Fruit fly (Drosophila melanogaster) whole organism, embryonic: ENCODE results near the gene Mabi.
A peak's percentile ranks its signal among the peaks of the same experiment; 100 is the strongest.

Experiments used
- Abd-B ChIP-seq: fragments of 200-800 bp; sonication (Bioruptor generic); optimal IDR thresholded peaks from 2 replicates; lab custom pipeline; 2018; ENCODE audit warnings: missing biosample characterization, mild to moderate bottlenecking, missing genetic modification characterization, moderate library complexity
- CG10462 ChIP-seq: fragments of 200-800 bp; sonication (Bioruptor generic); optimal IDR thresholded peaks from 2 replicates; lab custom pipeline; 2016; ENCODE audit warnings: missing biosample characterization, missing genetic modification characterization
- CG11695 ChIP-seq: fragments of 200-800 bp; sonication (Bioruptor generic); IDR thresholded peaks from 3 replicates; pipeline ENCODE4 v1.3.6; 2022; ENCODE audit warnings: missing biosample characterization, missing genetic modification characterization
- CG13424 ChIP-seq: fragments of 200-800 bp; sonication (Bioruptor generic); optimal IDR thresholded peaks from 2 replicates; lab custom pipeline; 2019; ENCODE audit warnings: missing biosample characterization, mild to moderate bottlenecking, missing genetic modification characterization, moderate library complexity
- CG14441 ChIP-seq: fragments of 200-800 bp; sonication (Bioruptor generic); IDR thresholded peaks from 2 replicates; pipeline ENCODE4 v1.3.6; 2022; ENCODE audit warnings: missing biosample characterization, missing genetic modification characterization
- CG15479 ChIP-seq: fragments of 200-800 bp; sonication (Bioruptor generic); optimal IDR thresholded peaks from 3 replicates; lab custom pipeline; 2019; ENCODE audit warnings: missing biosample characterization, mild to moderate bottlenecking, missing genetic modification characterization, moderate library complexity
- CG1602 ChIP-seq: fragments of 200-800 bp; sonication (Bioruptor generic); optimal IDR thresholded peaks from 3 replicates; lab custom pipeline; 2016; ENCODE audit warnings: missing biosample characterization, missing genetic modification characterization
- CG18599 ChIP-seq: fragments of 200-800 bp; sonication (Bioruptor generic); optimal IDR thresholded peaks from 3 replicates; lab custom pipeline; 2017; ENCODE audit warnings: missing biosample characterization, missing genetic modification characterization, mild to moderate bottlenecking, moderate library complexity, missing genetic modification reagents
- CG2120 ChIP-seq: fragments of 200-800 bp; sonication (Bioruptor generic); optimal IDR thresholded peaks from 3 replicates; lab custom pipeline; 2016; ENCODE audit warnings: missing biosample characterization, missing genetic modification characterization
- CG2889 ChIP-seq: fragments of 200-800 bp; sonication (Bioruptor generic); IDR thresholded peaks from 3 replicates; pipeline ENCODE4 v1.3.6; 2022; ENCODE audit warnings: missing biosample characterization, missing genetic modification characterization
- CG34224 ChIP-seq: fragments of 200-800 bp; sonication (Bioruptor generic); IDR thresholded peaks from 3 replicates; pipeline ENCODE4 v1.3.6; 2022; ENCODE audit warnings: missing biosample characterization, missing genetic modification characterization; ENCODE audit not compliant: partially characterized antibody
- CG34376 ChIP-seq: fragments of 200-800 bp; sonication (Bioruptor generic); optimal IDR thresholded peaks from 2 replicates; lab custom pipeline; 2018; ENCODE audit warnings: missing biosample characterization, mild to moderate bottlenecking, missing genetic modification characterization
- CG4328 ChIP-seq: fragments of 200-800 bp; sonication (Bioruptor generic); optimal IDR thresholded peaks from 3 replicates; lab custom pipeline; 2017; ENCODE audit warnings: missing biosample characterization, missing genetic modification reagents, missing genetic modification characterization
- CG4854 ChIP-seq: fragments of 200-800 bp; sonication (Bioruptor generic); optimal IDR thresholded peaks from 2 replicates; lab custom pipeline; 2016; ENCODE audit warnings: missing biosample characterization, missing genetic modification characterization, inconsistent platforms
- CG7372 ChIP-seq: fragments of 200-800 bp; sonication (Bioruptor generic); IDR thresholded peaks from 2 replicates; pipeline ENCODE4 v1.3.6; 2022; ENCODE audit warnings: missing biosample characterization, missing genetic modification characterization
- CG8290 ChIP-seq, 3 experiments: fragments of 200-800 bp; sonication (Bioruptor generic); optimal IDR thresholded peaks; 2 replicates each; lab custom pipeline; 2016 to 2019; ENCODE audit warnings: missing biosample characterization in 3 of 3, missing genetic modification characterization in 3 of 3, mild to moderate bottlenecking in 2 of 3, moderate library complexity in 1 of 3
- CG9876 ChIP-seq: fragments of 200-800 bp; sonication (Bioruptor generic); optimal IDR thresholded peaks from 2 replicates; lab custom pipeline; 2016; ENCODE audit warnings: missing biosample characterization, missing genetic modification characterization
- Chrac-16 ChIP-seq: fragments of 200-800 bp; sonication (Bioruptor generic); optimal IDR thresholded peaks from 3 replicates; lab custom pipeline; 2016; ENCODE audit warnings: missing biosample characterization, missing genetic modification characterization
- Dp ChIP-seq: fragments of 200-800 bp; sonication (Bioruptor generic); optimal IDR thresholded peaks from 2 replicates; lab custom pipeline; 2018; ENCODE audit warnings: missing biosample characterization, mild to moderate bottlenecking, missing genetic modification characterization, moderate library complexity
- H15 ChIP-seq: fragments of 200-800 bp; sonication (Bioruptor generic); IDR thresholded peaks from 3 replicates; pipeline ENCODE4 v1.3.6; 2022; ENCODE audit warnings: missing biosample characterization, missing genetic modification characterization
- Hmr ChIP-seq: fragments of 200-800 bp; sonication (Bioruptor generic); optimal IDR thresholded peaks from 3 replicates; lab custom pipeline; 2017; ENCODE audit warnings: mild to moderate bottlenecking, missing biosample characterization, missing genetic modification reagents, missing genetic modification characterization
- Max ChIP-seq: fragments of 200-800 bp; sonication (Bioruptor generic); optimal IDR thresholded peaks from 2 replicates; lab custom pipeline; 2016; ENCODE audit warnings: missing biosample characterization, mild to moderate bottlenecking, missing genetic modification characterization
- NFAT ChIP-seq: fragments of 200-800 bp; sonication (Bioruptor generic); IDR thresholded peaks from 2 replicates; pipeline ENCODE4 v1.3.6; 2022; ENCODE audit warnings: missing biosample characterization, missing genetic modification characterization
- Nf-YC ChIP-seq: fragments of 200-800 bp; optimal IDR thresholded peaks from 3 replicates; lab custom pipeline; 2019; ENCODE audit warnings: missing biosample characterization, mild to moderate bottlenecking, missing genetic modification characterization, moderate library complexity
- Side ChIP-seq: fragments of 200-800 bp; sonication (Bioruptor generic); optimal IDR thresholded peaks from 2 replicates; lab custom pipeline; 2016; ENCODE audit warnings: missing biosample characterization, missing genetic modification characterization
- Sin3A ChIP-seq: fragments of >200 bp; optimal IDR thresholded peaks from 2 replicates; lab custom pipeline; 2018
- Taf1 ChIP-seq: fragments of 200-800 bp; sonication (Bioruptor generic); IDR thresholded peaks from 2 replicates; pipeline ENCODE4 v1.3.6; 2022; ENCODE audit warnings: missing biosample characterization, missing genetic modification characterization
- Vsx1 ChIP-seq: fragments of 200-800 bp; sonication (Bioruptor generic); optimal IDR thresholded peaks from 2 replicates; lab custom pipeline; 2017; ENCODE audit warnings: missing biosample characterization, mild to moderate bottlenecking, missing genetic modification characterization, missing genetic modification reagents
- ash1 ChIP-seq: fragments of 200-800 bp; sonication (Bioruptor generic); optimal IDR thresholded peaks from 2 replicates; lab custom pipeline; 2018; ENCODE audit warnings: missing biosample characterization, mild to moderate bottlenecking, missing genetic modification characterization
- bbx ChIP-seq: fragments of 200-800 bp; sonication (Bioruptor generic); IDR thresholded peaks from 2 replicates; pipeline ENCODE4 v1.3.6; 2022; ENCODE audit warnings: missing biosample characterization, missing genetic modification characterization; ENCODE audit not compliant: partially characterized antibody
- bcd ChIP-seq: fragments of 200-800 bp; sonication (Bioruptor generic); optimal IDR thresholded peaks from 2 replicates; lab custom pipeline; 2017; ENCODE audit warnings: missing biosample characterization, mild to moderate bottlenecking, missing genetic modification characterization
- ems ChIP-seq: fragments of 200-800 bp; sonication (Bioruptor generic); optimal IDR thresholded peaks from 3 replicates; lab custom pipeline; 2016; ENCODE audit warnings: missing biosample characterization, missing genetic modification characterization
- exex ChIP-seq: fragments of 200-800 bp; sonication (Bioruptor generic); optimal IDR thresholded peaks from 4 replicates; lab custom pipeline; 2018; ENCODE audit warnings: missing biosample characterization, mild to moderate bottlenecking, missing genetic modification characterization, moderate library complexity
- gfzf ChIP-seq: fragments of 200-800 bp; sonication (Bioruptor generic); optimal IDR thresholded peaks from 2 replicates; lab custom pipeline; 2016; ENCODE audit warnings: missing biosample characterization, mild to moderate bottlenecking, missing genetic modification characterization, moderate library complexity
- gro ChIP-seq: fragments of 200-800 bp; sonication (Bioruptor generic); optimal IDR thresholded peaks from 2 replicates; lab custom pipeline; 2016; ENCODE audit warnings: missing biosample characterization, missing genetic modification characterization
- her ChIP-seq: fragments of 200-800 bp; sonication (Bioruptor generic); optimal IDR thresholded peaks from 2 replicates; lab custom pipeline; 2016; ENCODE audit warnings: missing biosample characterization, missing genetic modification characterization
- hth ChIP-seq: fragments of >200 bp; optimal IDR thresholded peaks from 2 replicates; lab custom pipeline; 2017; ENCODE audit warnings: inconsistent platforms
- inv ChIP-seq: fragments of 200-800 bp; sonication (Bioruptor generic); IDR thresholded peaks from 2 replicates; pipeline ENCODE4 v1.3.6; 2022; ENCODE audit warnings: missing biosample characterization, missing genetic modification characterization; ENCODE audit not compliant: partially characterized antibody
- lilli ChIP-seq: fragments of 200-800 bp; sonication (Bioruptor generic); optimal IDR thresholded peaks from 3 replicates; lab custom pipeline; 2016; ENCODE audit warnings: missing biosample characterization, missing genetic modification characterization
- mam ChIP-seq: fragments of 200-800 bp; sonication (Bioruptor generic); optimal IDR thresholded peaks from 3 replicates; lab custom pipeline; 2016; ENCODE audit warnings: missing biosample characterization, missing genetic modification characterization
- mld ChIP-seq: fragments of 200-800 bp; sonication (Bioruptor generic); IDR thresholded peaks from 3 replicates; pipeline ENCODE4 v1.3.6; 2022; ENCODE audit warnings: missing biosample characterization, missing genetic modification characterization; ENCODE audit not compliant: partially characterized antibody
- nerfin-2 ChIP-seq: fragments of 200-800 bp; sonication (Bioruptor generic); IDR thresholded peaks from 2 replicates; pipeline ENCODE4 v1.3.6; 2022; ENCODE audit warnings: missing biosample characterization, missing genetic modification characterization; ENCODE audit not compliant: partially characterized antibody
- p53 ChIP-seq: fragments of 200-800 bp; sonication (Bioruptor generic); optimal IDR thresholded peaks from 2 replicates; lab custom pipeline; 2016; ENCODE audit warnings: missing biosample characterization, missing genetic modification characterization
- sisA ChIP-seq: fragments of 200-800 bp; sonication (Bioruptor generic); IDR thresholded peaks from 2 replicates; pipeline ENCODE4 v1.3.6; 2022; ENCODE audit warnings: missing biosample characterization, missing genetic modification characterization
- sob ChIP-seq: fragments of 200-800 bp; sonication (Bioruptor generic); IDR thresholded peaks from 2 replicates; pipeline ENCODE4 v1.3.6; 2022; ENCODE audit warnings: missing biosample characterization, missing genetic modification characterization
- trem ChIP-seq: fragments of 200-800 bp; optimal IDR thresholded peaks from 3 replicates; lab custom pipeline; 2019; ENCODE audit warnings: missing biosample characterization, mild to moderate bottlenecking, missing genetic modification characterization, moderate library complexity
- tx ChIP-seq: fragments of 200-800 bp; sonication (Bioruptor generic); optimal IDR thresholded peaks from 2 replicates; lab custom pipeline; 2016; ENCODE audit warnings: missing biosample characterization, missing genetic modification characterization
- vvl ChIP-seq: fragments of 200-800 bp; sonication (Bioruptor generic); IDR thresholded peaks from 2 replicates; pipeline ENCODE4 v1.3.6; 2022; ENCODE audit warnings: missing biosample characterization, missing genetic modification characterization
- zen ChIP-seq: fragments of 200-800 bp; sonication (Bioruptor generic); optimal IDR thresholded peaks from 3 replicates; lab custom pipeline; 2018; ENCODE audit warnings: missing biosample characterization, mild to moderate bottlenecking, missing genetic modification characterization, moderate library complexity

The Mabi gene

dm6 chr2L:13219281-13220092, 15.0 kb downstream of the Mabi start, which contains the start of the genes CG9426 and mRF1 (continued):
- TF ChIP-seq CG34224 (GFP tag; lab: Robert Waterston, UW): peak; percentile 98
- peak; percentile 22 for TF ChIP-seq CG4854 (GFP tag; lab: Kevin White, UChicago)
- peak; percentile 90 for TF ChIP-seq Nf-YC (tag; lab: Kevin White, UChicago)
- no peak for TF ChIP-seq Max (GFP tag; lab: Kevin White, UChicago)
- peak; percentile 65 for TF ChIP-seq CG34376 (GFP tag; lab: Kevin White, UChicago)
- TF ChIP-seq tx (GFP tag; lab: Kevin White, UChicago): peak; percentile 10
- peak; percentile 24 for TF ChIP-seq Dp
- TF ChIP-seq exex (tag; lab: Kevin White, UChicago): no peak
- peak; percentile 96 for TF ChIP-seq inv
- peak; percentile 16 for TF ChIP-seq CG15479 (GFP tag; lab: Kevin White, UChicago)
- TF ChIP-seq p53 (GFP tag; lab: Kevin White, UChicago): peak; percentile 31
- no peak for TF ChIP-seq CG8290 (GFP tag; optimal IDR thresholded peaks at IDR 0.05; lab: Kevin White, UChicago)
- TF ChIP-seq CG8290 (tag; optimal IDR thresholded peaks at IDR 0.05; lab: Kevin White, UChicago): no peak
- TF ChIP-seq CG2889 (GFP tag; lab: Robert Waterston, UW): no peak
- TF ChIP-seq trem (tag; lab: Kevin White, UChicago): peak; percentile 77
- TF ChIP-seq Hmr (GFP tag; lab: Kevin White, UChicago): peak; percentile 3
- TF ChIP-seq lilli: peak; percentile 62
- no peak for TF ChIP-seq Chrac-16 (GFP tag; lab: Kevin White, UChicago)
- no peak for TF ChIP-seq CG4328 (GFP tag; lab: Kevin White, UChicago)
- TF ChIP-seq bcd (GFP tag; lab: Kevin White, UChicago): no peak
- TF ChIP-seq mam (GFP tag; lab: Kevin White, UChicago): peak; percentile 23
- TF ChIP-seq CG13424 (tag; lab: Kevin White, UChicago): no peak
- peak; percentile 22 for TF ChIP-seq her (GFP tag; lab: Kevin White, UChicago)
- TF ChIP-seq bbx (GFP tag; lab: Robert Waterston, UW): peak; percentile 97
- no peak for TF ChIP-seq CG7372 (GFP tag; lab: Robert Waterston, UW)
- no peak for TF ChIP-seq Taf1
- no peak for TF ChIP-seq CG1602 (GFP tag; lab: Kevin White, UChicago)
- peak; percentile 35 for TF ChIP-seq gro (GFP tag; lab: Kevin White, UChicago)
- peak; percentile 22; the same call in 1 of the 2 replicates for TF ChIP-seq CG14441 (GFP tag; lab: Robert Waterston, UW)
- TF ChIP-seq nerfin-2: peak; percentile 98
- no peak for TF ChIP-seq Abd-B
- TF ChIP-seq Side (GFP tag; lab: Kevin White, UChicago): no peak
- TF ChIP-seq hth: no peak
- no peak for TF ChIP-seq sisA (GFP tag; lab: Robert Waterston, UW)
- peak; percentile 95 for TF ChIP-seq mld (GFP tag; lab: Robert Waterston, UW)
- peak; percentile 43; the same call in 1 of the 2 replicates for TF ChIP-seq sob (GFP tag; lab: Robert Waterston, UW)
- peak; percentile 49 for TF ChIP-seq gfzf (GFP tag; lab: Kevin White, UChicago)
- TF ChIP-seq vvl (GFP tag; lab: Robert Waterston, UW): peak; percentile 63
- TF ChIP-seq ash1 (GFP tag; lab: Kevin White, UChicago): no peak
- TF ChIP-seq zen (tag; lab: Kevin White, UChicago): no peak
- TF ChIP-seq NFAT (GFP tag; lab: Robert Waterston, UW): no peak
- no peak for TF ChIP-seq H15 (GFP tag; lab: Robert Waterston, UW)
- TF ChIP-seq CG11695: no peak
- peak; percentile 30 for TF ChIP-seq ems (GFP tag; lab: Kevin White, UChicago)
- TF ChIP-seq Sin3A (lab: Kevin White, UChicago): peak; percentile 59
- no peak for TF ChIP-seq Vsx1 (GFP tag; lab: Kevin White, UChicago)
- TF ChIP-seq CG9876 (GFP tag; lab: Kevin White, UChicago): no peak
- TF ChIP-seq CG2120: peak; percentile 36
- TF ChIP-seq CG18599 (GFP tag; lab: Kevin White, UChicago): no peak
- TF ChIP-seq CG10462: no peak
